Fruit fly (Drosophila melanogaster) whole organism, embryonic: ENCODE measurements around the gene Mrm2.
A peak's percentile ranks its signal among the peaks of the same experiment; 100 is the strongest.

Experiments used
- CG10543 ChIP-seq: fragments of 200-800 bp; sonication (Bioruptor generic); optimal IDR thresholded peaks from 3 replicates; lab custom pipeline; 2017; ENCODE audit warnings: missing biosample characterization, mild to moderate bottlenecking, missing genetic modification characterization, moderate library complexity
- CG11560 ChIP-seq: fragments of 200-800 bp; sonication (Bioruptor generic); IDR thresholded peaks from 3 replicates; pipeline ENCODE4 v1.3.6; 2022; ENCODE audit warnings: missing biosample characterization, missing genetic modification characterization
- CG11723 ChIP-seq: fragments of 200-800 bp; sonication (Bioruptor generic); optimal IDR thresholded peaks from 2 replicates; lab custom pipeline; 2017; ENCODE audit warnings: missing biosample characterization, mild to moderate bottlenecking, missing genetic modification characterization
- CG13624 ChIP-seq: fragments of 200-800 bp; sonication (Bioruptor generic); optimal IDR thresholded peaks from 2 replicates; lab custom pipeline; 2016; ENCODE audit warnings: missing biosample characterization, missing genetic modification characterization
- CG15011 ChIP-seq: fragments of 200-800 bp; sonication (Bioruptor generic); optimal IDR thresholded peaks from 3 replicates; lab custom pipeline; 2018; ENCODE audit warnings: missing biosample characterization, mild to moderate bottlenecking, missing genetic modification characterization
- CG15269 ChIP-seq: fragments of 200-800 bp; sonication (Bioruptor generic); optimal IDR thresholded peaks from 2 replicates; lab custom pipeline; 2018; ENCODE audit warnings: missing biosample characterization, mild to moderate bottlenecking, missing genetic modification characterization, moderate library complexity
- CG16779 ChIP-seq: fragments of 200-800 bp; sonication (Bioruptor generic); IDR thresholded peaks from 2 replicates; pipeline ENCODE4 v1.3.6; 2022; ENCODE audit warnings: missing biosample characterization, missing genetic modification characterization
- CG17829 ChIP-seq: fragments of 200-800 bp; optimal IDR thresholded peaks from 2 replicates; lab custom pipeline; 2019; ENCODE audit warnings: missing biosample characterization, mild to moderate bottlenecking, missing genetic modification characterization, moderate library complexity
- CG1832 ChIP-seq: fragments of 200-800 bp; sonication (Bioruptor generic); optimal IDR thresholded peaks from 2 replicates; lab custom pipeline; 2017; ENCODE audit warnings: missing biosample characterization, mild to moderate bottlenecking, missing genetic modification characterization, inconsistent platforms
- CG18476 ChIP-seq: fragments of 200-800 bp; sonication (Bioruptor generic); optimal IDR thresholded peaks from 2 replicates; lab custom pipeline; 2016; ENCODE audit warnings: missing biosample characterization, mild to moderate bottlenecking, missing genetic modification characterization
- CG2712 ChIP-seq: fragments of 200-800 bp; optimal IDR thresholded peaks from 3 replicates; lab custom pipeline; 2019; ENCODE audit warnings: missing biosample characterization, mild to moderate bottlenecking, missing genetic modification characterization, moderate library complexity
- CG3065 ChIP-seq: fragments of 200-800 bp; sonication (Bioruptor generic); optimal IDR thresholded peaks from 2 replicates; lab custom pipeline; 2016; ENCODE audit warnings: missing biosample characterization, missing genetic modification characterization
- CG31388 ChIP-seq: fragments of 200-800 bp; sonication (Bioruptor generic); optimal IDR thresholded peaks from 2 replicates; lab custom pipeline; 2016; ENCODE audit warnings: missing biosample characterization, missing genetic modification characterization
- CG3995 ChIP-seq: fragments of 200-800 bp; sonication (Bioruptor generic); optimal IDR thresholded peaks from 3 replicates; lab custom pipeline; 2016; ENCODE audit warnings: missing biosample characterization, missing genetic modification characterization
- CG4424 ChIP-seq: fragments of 200-800 bp; sonication (Bioruptor generic); optimal IDR thresholded peaks from 3 replicates; lab custom pipeline; 2016; ENCODE audit warnings: missing biosample characterization, missing genetic modification characterization
- CG6175 ChIP-seq: fragments of 200-800 bp; sonication (Bioruptor generic); IDR thresholded peaks from 3 replicates; pipeline ENCODE4 v1.3.6; 2022; ENCODE audit warnings: missing biosample characterization, missing genetic modification characterization
- CG6689 ChIP-seq: fragments of 200-800 bp; sonication (Bioruptor generic); IDR thresholded peaks from 2 replicates; pipeline ENCODE4 v1.3.6; 2022; ENCODE audit warnings: missing biosample characterization, missing genetic modification characterization
- CG8281 ChIP-seq: fragments of 200-800 bp; sonication (Bioruptor generic); optimal IDR thresholded peaks from 2 replicates; lab custom pipeline; 2018; ENCODE audit warnings: missing biosample characterization, mild to moderate bottlenecking, missing genetic modification characterization, moderate library complexity
- Deaf1 ChIP-seq: fragments of 200-800 bp; optimal IDR thresholded peaks from 3 replicates; lab custom pipeline; 2019; ENCODE audit warnings: missing biosample characterization, mild to moderate bottlenecking, missing genetic modification characterization, moderate library complexity
- Dip3 ChIP-seq: fragments of 200-800 bp; sonication (Bioruptor generic); optimal IDR thresholded peaks from 3 replicates; lab custom pipeline; 2016; ENCODE audit warnings: missing biosample characterization, missing genetic modification characterization
- Fer2 ChIP-seq: fragments of 200-800 bp; sonication (Bioruptor generic); optimal IDR thresholded peaks from 2 replicates; lab custom pipeline; 2018; ENCODE audit warnings: missing biosample characterization, mild to moderate bottlenecking, missing genetic modification characterization, moderate library complexity
- MTF-1 ChIP-seq: fragments of 200-800 bp; sonication (Bioruptor generic); optimal IDR thresholded peaks from 2 replicates; lab custom pipeline; 2018; ENCODE audit warnings: missing biosample characterization, mild to moderate bottlenecking, missing genetic modification characterization, borderline replicate concordance
- NfI ChIP-seq: fragments of 200-800 bp; sonication (Bioruptor generic); optimal IDR thresholded peaks from 3 replicates; lab custom pipeline; 2018; ENCODE audit warnings: missing biosample characterization, mild to moderate bottlenecking, missing genetic modification characterization, moderate library complexity
- Sox100B ChIP-seq: fragments of 200-800 bp; sonication (Bioruptor generic); optimal IDR thresholded peaks from 3 replicates; lab custom pipeline; 2018; ENCODE audit warnings: missing biosample characterization, mild to moderate bottlenecking, missing genetic modification characterization
- Usf ChIP-seq: fragments of 200-800 bp; sonication (Bioruptor generic); optimal IDR thresholded peaks from 2 replicates; lab custom pipeline; 2017; ENCODE audit warnings: missing genotype, missing biosample characterization, missing genetic modification characterization
- al ChIP-seq: fragments of 200-800 bp; sonication (Bioruptor generic); IDR thresholded peaks from 2 replicates; pipeline ENCODE4 v1.3.6; 2022; ENCODE audit warnings: missing biosample characterization, missing genetic modification characterization
- az2 ChIP-seq: fragments of 200-800 bp; sonication (Bioruptor generic); optimal IDR thresholded peaks from 3 replicates; lab custom pipeline; 2016; ENCODE audit warnings: missing biosample characterization, missing genetic modification characterization
- bcd ChIP-seq: fragments of 200-800 bp; sonication (Bioruptor generic); optimal IDR thresholded peaks from 2 replicates; lab custom pipeline; 2017; ENCODE audit warnings: missing biosample characterization, mild to moderate bottlenecking, missing genetic modification characterization
- cato ChIP-seq: fragments of 200-800 bp; sonication (Bioruptor generic); optimal IDR thresholded peaks from 2 replicates; lab custom pipeline; 2016; ENCODE audit warnings: missing biosample characterization, missing genetic modification characterization, borderline replicate concordance
- crol ChIP-seq: fragments of 200-800 bp; sonication (Bioruptor generic); IDR thresholded peaks from 2 replicates; pipeline ENCODE4 v1.3.6; 2022; ENCODE audit warnings: missing biosample characterization, missing genetic modification characterization
- dpn ChIP-seq, 2 experiments: fragments of 200-800 bp; sonication (Bioruptor generic); optimal IDR thresholded peaks; 3 replicates each; lab custom pipeline; 2016; ENCODE audit warnings: missing biosample characterization in 2 of 2, missing genetic modification characterization in 2 of 2
- ems ChIP-seq: fragments of 200-800 bp; sonication (Bioruptor generic); optimal IDR thresholded peaks from 3 replicates; lab custom pipeline; 2016; ENCODE audit warnings: missing biosample characterization, missing genetic modification characterization
- fd3F ChIP-seq: fragments of 200-800 bp; sonication (Bioruptor generic); optimal IDR thresholded peaks from 2 replicates; lab custom pipeline; 2018; ENCODE audit warnings: missing biosample characterization, mild to moderate bottlenecking, missing genetic modification characterization, moderate library complexity
- ftz-f1 ChIP-seq: fragments of 200-800 bp; sonication (Bioruptor generic); optimal IDR thresholded peaks from 2 replicates; lab custom pipeline; 2016; ENCODE audit warnings: missing biosample characterization, missing genetic modification characterization
- gro ChIP-seq: fragments of 200-800 bp; sonication (Bioruptor generic); optimal IDR thresholded peaks from 2 replicates; lab custom pipeline; 2016; ENCODE audit warnings: missing biosample characterization, missing genetic modification characterization
- gsb ChIP-seq: fragments of 200-800 bp; sonication (Bioruptor generic); IDR thresholded peaks from 2 replicates; pipeline ENCODE4 v1.3.6; 2022; ENCODE audit warnings: missing biosample characterization, missing genetic modification characterization
- ham ChIP-seq: fragments of 200-800 bp; sonication (Bioruptor generic); IDR thresholded peaks from 2 replicates; pipeline ENCODE4 v1.3.6; 2022; ENCODE audit warnings: missing biosample characterization, missing genetic modification characterization
- maf-S ChIP-seq: fragments of 200-800 bp; sonication (Bioruptor generic); optimal IDR thresholded peaks from 2 replicates; lab custom pipeline; 2016; ENCODE audit warnings: missing biosample characterization, missing genetic modification characterization
- nerfin-1 ChIP-seq: fragments of 200-800 bp; sonication (Bioruptor generic); optimal IDR thresholded peaks from 3 replicates; lab custom pipeline; 2019; ENCODE audit warnings: missing biosample characterization, mild to moderate bottlenecking, missing genetic modification characterization, moderate library complexity
- nerfin-2 ChIP-seq: fragments of 200-800 bp; sonication (Bioruptor generic); IDR thresholded peaks from 2 replicates; pipeline ENCODE4 v1.3.6; 2022; ENCODE audit warnings: missing biosample characterization, missing genetic modification characterization; ENCODE audit not compliant: partially characterized antibody
- pita ChIP-seq: fragments of 200-800 bp; sonication (Bioruptor generic); optimal IDR thresholded peaks from 2 replicates; lab custom pipeline; 2017; ENCODE audit warnings: missing biosample characterization, mild to moderate bottlenecking, missing genetic modification characterization
- pum ChIP-seq: fragments of 200-800 bp; sonication (Bioruptor generic); optimal IDR thresholded peaks from 2 replicates; lab custom pipeline; 2016; ENCODE audit warnings: missing biosample characterization, missing genetic modification characterization
- pzg ChIP-seq: fragments of 200-800 bp; sonication (Bioruptor generic); optimal IDR thresholded peaks from 3 replicates; lab custom pipeline; 2018; ENCODE audit warnings: missing biosample characterization, mild to moderate bottlenecking, missing genetic modification characterization, moderate library complexity
- slou ChIP-seq: fragments of 200-800 bp; sonication (Bioruptor generic); optimal IDR thresholded peaks from 3 replicates; lab custom pipeline; 2016; ENCODE audit warnings: missing biosample characterization, missing genetic modification characterization
- sna ChIP-seq: fragments of 200-800 bp; sonication (Bioruptor generic); IDR thresholded peaks from 2 replicates; pipeline ENCODE4 v1.3.6; 2022; ENCODE audit warnings: missing biosample characterization, missing genetic modification characterization; ENCODE audit not compliant: partially characterized antibody
- sug ChIP-seq: fragments of 200-800 bp; optimal IDR thresholded peaks from 2 replicates; lab custom pipeline; 2019; ENCODE audit warnings: missing biosample characterization, mild to moderate bottlenecking, missing genetic modification characterization, moderate library complexity
- trem ChIP-seq: fragments of 200-800 bp; optimal IDR thresholded peaks from 3 replicates; lab custom pipeline; 2019; ENCODE audit warnings: missing biosample characterization, mild to moderate bottlenecking, missing genetic modification characterization, moderate library complexity
- twi ChIP-seq: fragments of 200-800 bp; optimal IDR thresholded peaks from 2 replicates; lab custom pipeline; 2019; ENCODE audit warnings: missing biosample characterization, mild to moderate bottlenecking, missing genetic modification characterization, moderate library complexity
- vfl ChIP-seq: fragments of 200-800 bp; sonication (Bioruptor generic); optimal IDR thresholded peaks from 2 replicates; lab custom pipeline; 2016; ENCODE audit warnings: missing biosample characterization, missing genetic modification characterization
- wor ChIP-seq: fragments of 200-800 bp; sonication (Bioruptor generic); IDR thresholded peaks from 2 replicates; pipeline ENCODE4 v1.3.6; 2022; ENCODE audit warnings: missing biosample characterization, missing genetic modification characterization

The Mrm2 gene

dm6 chr3R:19905932-19906439 lies 44.6 kb downstream of the Mrm2 start (continued):
- TF ChIP-seq ham (GFP tag; lab: Robert Waterston, UW) (peak; percentile 53; the same call in 1 of the 2 replicates), CG6689 (GFP tag; lab: Robert Waterston, UW) (peak; percentile 88), sna (no peak), CG11723 (GFP tag; lab: Kevin White, UChicago) (peak; percentile 67), gro (GFP tag; lab: Kevin White, UChicago) (peak; percentile 87), al (GFP tag; lab: Robert Waterston, UW) (peak; percentile 76), Dip3 (peak; percentile 86), CG15011 (GFP tag; lab: Kevin White, UChicago) (peak; percentile 41), sug (tag; lab: Kevin White, UChicago) (peak; percentile 98), NfI (GFP tag; lab: Kevin White, UChicago) (peak; percentile 74), nerfin-2 (no peak), CG10543 (GFP tag; lab: Kevin White, UChicago) (peak; percentile 77), ems (GFP tag; lab: Kevin White, UChicago) (peak; percentile 79), Deaf1 (tag; lab: Kevin White, UChicago) (peak; percentile 52), cato (GFP tag; lab: Kevin White, UChicago) (peak; percentile 40), ftz-f1 (GFP tag; lab: Kevin White, UChicago) (peak; percentile 87), CG18476 (GFP tag; lab: Kevin White, UChicago) (peak; percentile 56), CG13624 (GFP tag; lab: Kevin White, UChicago) (peak; percentile 85), crol (GFP tag; lab: Robert Waterston, UW) (no peak), CG6175 (GFP tag; lab: Robert Waterston, UW) (peak; percentile 48; the same call in 1 of the 3 replicates), az2 (GFP tag; lab: Kevin White, UChicago) (peak; percentile 79), twi (tag; lab: Kevin White, UChicago) (peak; percentile 20), MTF-1 (GFP tag; lab: Kevin White, UChicago) (peak; percentile 38), CG16779 (peak; percentile 75; the same call in 1 of the 2 replicates), CG3995 (GFP tag; lab: Kevin White, UChicago) (peak; percentile 44), trem (tag; lab: Kevin White, UChicago) (peak; percentile 36), maf-S (GFP tag; lab: Kevin White, UChicago) (peak; percentile 48), Fer2 (tag; lab: Kevin White, UChicago) (peak; percentile 30), CG31388 (GFP tag; lab: Kevin White, UChicago) (no peak), bcd (peak; percentile 81), gsb (GFP tag; lab: Robert Waterston, UW) (peak; percentile 70), Sox100B (GFP tag; lab: Kevin White, UChicago) (peak; percentile 55), CG2712 (tag; lab: Kevin White, UChicago) (peak; percentile 75), wor (peak; percentile 44; the same call in 1 of the 2 replicates), CG8281 (tag; lab: Kevin White, UChicago) (peak; percentile 46), Usf (GFP tag; lab: Kevin White, UChicago) (peak; percentile 69), pum (GFP tag; lab: Kevin White, UChicago) (no peak), dpn (GFP tag; optimal IDR thresholded peaks at IDR 0.05; lab: Kevin White, UChicago) (peak; percentile 71 to 89), CG4424 (GFP tag; lab: Kevin White, UChicago) (peak; percentile 62), CG17829 (tag; lab: Kevin White, UChicago) (peak; percentile 74), pzg (GFP tag; lab: Kevin White, UChicago) (peak; percentile 20), pita (GFP tag; lab: Kevin White, UChicago) (no peak), CG3065 (peak; percentile 41), vfl (GFP tag; lab: Kevin White, UChicago) (peak; percentile 31), CG1832 (GFP tag; lab: Kevin White, UChicago) (no peak), CG15269 (peak; percentile 83), fd3F (peak; percentile 61), CG11560 (tag; lab: Robert Waterston, UW) (0 out of 3 replicates have a peak, but pooled peaks have one; percentile 45), slou (GFP tag; lab: Kevin White, UChicago) (no peak), nerfin-1 (tag; lab: Kevin White, UChicago) (peak; percentile 48)
